Worm (Caenorhabditis elegans) whole organism, young adult: ENCODE data around the gene dpy-18.
A peak's percentile ranks its signal among the peaks of the same experiment; 100 is the strongest.

Experiments used
- B0336.3 ChIP-seq: fragments of 200-800 bp; sonication (Bioruptor generic); IDR thresholded peaks from 2 replicates; pipeline ENCODE4 v1.3.6; 2022; ENCODE audit warnings: missing genetic modification characterization, missing compliant biosample characterization
- F23B12.7 ChIP-seq: sonication (generic microtip); optimal IDR thresholded peaks from 2 replicates; lab custom pipeline; 2017; ENCODE audit warnings: missing genetic modification characterization, mild to moderate bottlenecking, missing compliant biosample characterization, antibody characterized with exemption, moderate library complexity; ENCODE audit not compliant: insufficient read depth
- F33H1.4 ChIP-seq: fragments of 200-800 bp; sonication (Bioruptor generic); IDR thresholded peaks from 2 replicates; pipeline ENCODE4 v1.3.6; 2022; ENCODE audit warnings: missing genetic modification reagents, missing genetic modification characterization, missing compliant biosample characterization
- Y67H2A.10 ChIP-seq: fragments of 200-800 bp; sonication (Bioruptor generic); conservative IDR thresholded peaks from 2 replicates; pipeline ENCODE4 v1.3.6; 2022; ENCODE audit warnings: missing genetic modification reagents, missing genetic modification characterization, missing compliant biosample characterization
- Y79H2A.3 ChIP-seq: fragments of 200-800 bp; sonication (Bioruptor generic); conservative IDR thresholded peaks from 2 replicates; pipeline ENCODE4 v1.3.6; 2022; ENCODE audit warnings: missing genetic modification reagents, missing genetic modification characterization, missing compliant biosample characterization
- akir-1 ChIP-seq: fragments of 200-800 bp; sonication (Bioruptor generic); optimal IDR thresholded peaks from 2 replicates; lab custom pipeline; 2018; ENCODE audit warnings: mild to moderate bottlenecking, missing genetic modification characterization, moderate library complexity, missing compliant biosample characterization
- ama-1 ChIP-seq, 3 experiments: fragments of 150-350 bp in 1 of 3; sonication (generic microtip) in 2 of 3; optimal IDR thresholded peaks; 2 replicates each; lab custom pipeline; 2014 to 2018; ENCODE audit warnings: missing biosample characterization in 2 of 3, missing genetic modification characterization in 2 of 3, missing genetic modification reagents in 2 of 3
- aptf-2 ChIP-seq: fragments of 200-800 bp; sonication (Bioruptor generic); conservative IDR thresholded peaks from 2 replicates; pipeline ENCODE4 v1.3.6; 2022; ENCODE audit warnings: missing genetic modification reagents, missing genetic modification characterization, missing compliant biosample characterization
- bed-1 ChIP-seq: fragments of 200-800 bp; sonication (Bioruptor generic); IDR thresholded peaks from 2 replicates; pipeline ENCODE4 v1.3.6; 2022; ENCODE audit warnings: missing genetic modification reagents, missing genetic modification characterization, missing compliant biosample characterization
- ccch-3 ChIP-seq: fragments of 200-800 bp; sonication (Bioruptor generic); optimal IDR thresholded peaks from 2 replicates; lab custom pipeline; 2018; ENCODE audit warnings: mild to moderate bottlenecking, missing genetic modification characterization, missing compliant biosample characterization
- ceh-100 ChIP-seq: fragments of 200-800 bp; sonication (Bioruptor generic); IDR thresholded peaks from 2 replicates; pipeline ENCODE4 v1.3.6; 2022; ENCODE audit warnings: missing genetic modification reagents, missing genetic modification characterization, missing compliant biosample characterization
- ceh-58 ChIP-seq: fragments of 200-800 bp; sonication (Bioruptor generic); IDR thresholded peaks from 2 replicates; pipeline ENCODE4 v1.3.6; 2022; ENCODE audit warnings: missing genetic modification characterization, missing compliant biosample characterization
- ceh-79 ChIP-seq: sonication (generic microtip); optimal IDR thresholded peaks from 2 replicates; lab custom pipeline; 2017; ENCODE audit warnings: mild to moderate bottlenecking, missing genetic modification characterization, missing compliant biosample characterization
- ceh-91 ChIP-seq: fragments of 200-800 bp; sonication (Bioruptor generic); IDR thresholded peaks from 2 replicates; pipeline ENCODE4 v1.3.6; 2022; ENCODE audit warnings: missing genetic modification reagents, missing genetic modification characterization, missing compliant biosample characterization
- dox-1 ChIP-seq: fragments of 200-800 bp; sonication (Bioruptor generic); IDR thresholded peaks from 2 replicates; pipeline ENCODE4 v1.3.6; 2022; ENCODE audit warnings: missing genetic modification reagents, missing genetic modification characterization, missing compliant biosample characterization
- efl-1 ChIP-seq: fragments of 150-350 bp; optimal IDR thresholded peaks from 2 replicates; lab custom pipeline; 2014; ENCODE audit warnings: missing biosample characterization, missing genetic modification reagents, missing genetic modification characterization
- egl-18 ChIP-seq: fragments of 200-800 bp; sonication (Bioruptor generic); IDR thresholded peaks from 2 replicates; pipeline ENCODE4 v1.3.6; 2022; ENCODE audit warnings: missing genetic modification reagents, missing genetic modification characterization, missing compliant biosample characterization
- egl-44 ChIP-seq: fragments of 200-800 bp; sonication (Bioruptor generic); IDR thresholded peaks from 2 replicates; pipeline ENCODE4 v1.3.6; 2022; ENCODE audit warnings: missing genetic modification reagents, missing genetic modification characterization, missing compliant biosample characterization
- egrh-3 ChIP-seq: fragments of 200-800 bp; sonication (Bioruptor generic); IDR thresholded peaks from 2 replicates; pipeline ENCODE4 v1.3.6; 2022; ENCODE audit warnings: missing genetic modification reagents, missing genetic modification characterization, missing compliant biosample characterization
- ekl-4 ChIP-seq: fragments of 200-800 bp; sonication (Bioruptor generic); IDR thresholded peaks from 2 replicates; pipeline ENCODE4 v1.3.6; 2022; ENCODE audit warnings: missing genetic modification reagents, missing genetic modification characterization, missing compliant biosample characterization
- ets-4 ChIP-seq: fragments of 200-800 bp; sonication (Bioruptor generic); optimal IDR thresholded peaks from 2 replicates; lab custom pipeline; 2018; ENCODE audit warnings: mild to moderate bottlenecking, missing genetic modification characterization, missing compliant biosample characterization
- fkh-3 ChIP-seq: sonication (generic microtip); optimal IDR thresholded peaks from 2 replicates; lab custom pipeline; 2016; ENCODE audit warnings: mild to moderate bottlenecking, missing genetic modification characterization, missing compliant biosample characterization
- him-1 ChIP-seq: sonication (generic microtip); optimal IDR thresholded peaks from 2 replicates; lab custom pipeline; 2016; ENCODE audit warnings: missing genotype, missing genetic modification reagents, missing genetic modification characterization, missing compliant biosample characterization
- hlh-12 ChIP-seq: sonication (generic microtip); optimal IDR thresholded peaks from 2 replicates; lab custom pipeline; 2016; ENCODE audit warnings: missing genetic modification characterization, missing compliant biosample characterization
- lag-1 ChIP-seq: fragments of 200-800 bp; sonication (Bioruptor generic); IDR thresholded peaks from 2 replicates; pipeline ENCODE4 v1.3.6; 2022; ENCODE audit warnings: missing genetic modification reagents, missing genetic modification characterization, missing compliant biosample characterization
- let-526 ChIP-seq: fragments of 200-800 bp; sonication (Bioruptor generic); IDR thresholded peaks from 2 replicates; pipeline ENCODE4 v1.3.6; 2022; ENCODE audit warnings: missing genetic modification reagents, missing genetic modification characterization, missing compliant biosample characterization
- lin-40 ChIP-seq: sonication (generic microtip); optimal IDR thresholded peaks from 2 replicates; lab custom pipeline; 2016; ENCODE audit warnings: missing genetic modification characterization, mild to moderate bottlenecking, missing compliant biosample characterization, missing genotype, missing genetic modification reagents
- lsl-1 ChIP-seq: fragments of 200-800 bp; sonication (Bioruptor generic); optimal IDR thresholded peaks from 2 replicates; lab custom pipeline; 2018; ENCODE audit warnings: mild to moderate bottlenecking, missing genetic modification characterization, moderate library complexity, missing compliant biosample characterization
- madf-3 ChIP-seq: fragments of 200-800 bp; sonication (Bioruptor generic); IDR thresholded peaks from 2 replicates; pipeline ENCODE4 v1.3.6; 2022; ENCODE audit warnings: missing genetic modification reagents, missing genetic modification characterization, missing compliant biosample characterization
- madf-6 ChIP-seq: fragments of 200-800 bp; sonication (Bioruptor generic); IDR thresholded peaks from 2 replicates; pipeline ENCODE4 v1.3.6; 2022; ENCODE audit warnings: missing genetic modification reagents, missing genetic modification characterization, missing compliant biosample characterization
- madf-8 ChIP-seq: fragments of 200-800 bp; sonication (Bioruptor generic); conservative IDR thresholded peaks from 2 replicates; pipeline ENCODE4 v1.3.6; 2022; ENCODE audit warnings: missing genetic modification reagents, missing genetic modification characterization, missing compliant biosample characterization
- mel-28 ChIP-seq: sonication (generic microtip); optimal IDR thresholded peaks from 2 replicates; lab custom pipeline; 2016; ENCODE audit warnings: borderline replicate concordance, mild to moderate bottlenecking, missing genetic modification characterization, missing compliant biosample characterization
- nhr-90 ChIP-seq: sonication (generic microtip); optimal IDR thresholded peaks from 2 replicates; lab custom pipeline; 2016; ENCODE audit warnings: missing genotype, mild to moderate bottlenecking, missing genetic modification characterization, missing compliant biosample characterization
- pbrm-1 ChIP-seq: fragments of 200-800 bp; sonication (Bioruptor generic); IDR thresholded peaks from 2 replicates; pipeline ENCODE4 v1.3.6; 2022; ENCODE audit warnings: missing genetic modification reagents, missing genetic modification characterization, missing compliant biosample characterization
- rpc-1 ChIP-seq, 2 experiments: fragments of 150-350 bp in 1 of 2; sonication (generic microtip) in 1 of 2; optimal IDR thresholded peaks; 2 replicates each; lab custom pipeline; 2014 to 2018; ENCODE audit warnings: missing biosample characterization in 1 of 2, missing genetic modification characterization in 1 of 2, missing genetic modification reagents in 1 of 2, missing genotype in 1 of 2
- snpc-3.4 ChIP-seq: sonication (generic microtip); optimal IDR thresholded peaks from 2 replicates; lab custom pipeline; 2017; ENCODE audit warnings: missing genetic modification characterization, mild to moderate bottlenecking, missing compliant biosample characterization, antibody characterized with exemption, moderate library complexity, missing genotype, missing genetic modification reagents
- snpc-4 ChIP-seq, 5 experiments: fragments of 150-350 bp in 1 of 5; sonication (generic microtip) in 4 of 5; optimal IDR thresholded peaks; 2 replicates each; lab custom pipeline; 2014 to 2018; ENCODE audit warnings: missing genetic modification characterization in 5 of 5, missing biosample characterization in 3 of 5, antibody characterized with exemption in 2 of 5, mild to moderate bottlenecking in 2 of 5, missing compliant biosample characterization in 2 of 5, missing genotype in 2 of 5, moderate library complexity in 2 of 5, missing genetic modification reagents in 1 of 5
- somi-1 ChIP-seq: fragments of 200-800 bp; sonication (Bioruptor generic); optimal IDR thresholded peaks from 2 replicates; lab custom pipeline; 2018; ENCODE audit warnings: mild to moderate bottlenecking, missing genetic modification characterization, missing compliant biosample characterization
- tlf-1 ChIP-seq: fragments of 200-800 bp; sonication (Bioruptor generic); optimal IDR thresholded peaks from 2 replicates; lab custom pipeline; 2018; ENCODE audit warnings: mild to moderate bottlenecking, missing genetic modification characterization, missing compliant biosample characterization
- unc-62 ChIP-seq: fragments of 150-350 bp; optimal IDR thresholded peaks from 2 replicates; lab custom pipeline; 2014; ENCODE audit warnings: missing biosample characterization, missing genetic modification reagents, missing genetic modification characterization
- ztf-18 ChIP-seq: sonication (generic microtip); optimal IDR thresholded peaks from 2 replicates; lab custom pipeline; 2016; ENCODE audit warnings: missing genotype, mild to moderate bottlenecking, missing genetic modification characterization, missing compliant biosample characterization
- ztf-26 ChIP-seq: sonication (generic microtip); optimal IDR thresholded peaks from 2 replicates; lab custom pipeline; 2017; ENCODE audit warnings: missing genetic modification characterization, missing compliant biosample characterization

dpy-18 gene

ce11 chrIII:11393162-11393561 is 15.4 kb upstream of the dpy-18 start, which contains the start of gene nlp-21:
Gene nlp-21, minus strand, starts transcription at chrIII:11393262.
- no peak for TF ChIP-seq hlh-12
- TF ChIP-seq somi-1 (GFP tag; lab: Kevin White, UChicago) = no peak
- TF ChIP-seq efl-1 (GFP tag; lab: Kevin White, UChicago) = no peak
- TF ChIP-seq B0336.3 (GFP tag; lab: Robert Waterston, UW) = no peak
- TF ChIP-seq unc-62 (GFP tag; lab: Kevin White, UChicago) = no peak
- no peak for TF ChIP-seq Y67H2A.10
- TF ChIP-seq ztf-26 (tag; lab: Kevin White, UChicago) = no peak
- no peak for TF ChIP-seq F33H1.4
- TF ChIP-seq dox-1 (GFP tag; lab: Robert Waterston, UW) = no peak
- no peak for TF ChIP-seq lag-1 (GFP tag; lab: Robert Waterston, UW)
- no peak for TF ChIP-seq him-1
- no peak for TF ChIP-seq ceh-100 (GFP tag; lab: Robert Waterston, UW)
- TF ChIP-seq ccch-3 (GFP tag; lab: Kevin White, UChicago) = no peak
- TF ChIP-seq ceh-91 (GFP tag; lab: Robert Waterston, UW) = no peak
- TF ChIP-seq lin-40 (tag; lab: Kevin White, UChicago) = no peak
- no peak for TF ChIP-seq snpc-4 (GFP tag; optimal IDR thresholded peaks at IDR 0.05; lab: Kevin White, UChicago)
- TF ChIP-seq snpc-4 (tag; optimal IDR thresholded peaks at IDR 0.05; lab: Kevin White, UChicago) = no peak
- TF ChIP-seq ztf-18 (tag; lab: Kevin White, UChicago) = no peak

- no peak for TF ChIP-seq madf-8 (GFP tag; lab: Robert Waterston, UW)
- TF ChIP-seq mel-28 (tag; lab: Kevin White, UChicago) = no peak
- TF ChIP-seq F23B12.7 = no peak
- TF ChIP-seq egl-18 (GFP tag; lab: Robert Waterston, UW) = no peak
- no peak for TF ChIP-seq snpc-3.4 (tag; lab: Kevin White, UChicago)
- no peak for TF ChIP-seq pbrm-1 (GFP tag; lab: Robert Waterston, UW)
- TF ChIP-seq lsl-1 (GFP tag; lab: Kevin White, UChicago) = no peak
- TF ChIP-seq ceh-58 (GFP tag; lab: Robert Waterston, UW) = no peak
- no peak for TF ChIP-seq akir-1 (GFP tag; lab: Kevin White, UChicago)
Observed at ce11 chrIII:11392740-11393139, 15.0 kb upstream of the dpy-18 start.

ce11 chrIII:11391601-11392520 is 14.1 kb upstream of the dpy-18 start:
- TF ChIP-seq nhr-90 (tag; lab: Kevin White, UChicago) (no peak), tlf-1 (GFP tag; lab: Kevin White, UChicago) (no peak), B0336.3 (GFP tag; lab: Robert Waterston, UW) (no peak), egl-44 (GFP tag; lab: Robert Waterston, UW) (0 out of 2 replicates have a peak, but pooled peaks have one; percentile 29), madf-6 (GFP tag; lab: Robert Waterston, UW) (0 out of 2 replicates have a peak, but pooled peaks have one; percentile 10), lsl-1 (GFP tag; lab: Kevin White, UChicago) (no peak)

ce11 chrIII:11390832-11391231 is 13.1 kb upstream of the dpy-18 start:
- TF ChIP-seq rpc-1 (optimal IDR thresholded peaks at IDR 0.05; lab: Kevin White, UChicago) (no peak), rpc-1 (tag; optimal IDR thresholded peaks at IDR 0.05; lab: Kevin White, UChicago) (no peak), ekl-4 (no peak), Y79H2A.3 (GFP tag; lab: Robert Waterston, UW) (no peak), ceh-79 (tag; lab: Kevin White, UChicago) (no peak), fkh-3 (tag; lab: Kevin White, UChicago) (no peak), madf-3 (no peak), ama-1 (optimal IDR thresholded peaks at IDR 0.05; lab: Kevin White, UChicago) (no peak), ama-1 (GFP tag; optimal IDR thresholded peaks at IDR 0.05; lab: Kevin White, UChicago) (no peak), ets-4 (GFP tag; lab: Kevin White, UChicago) (no peak), bed-1 (GFP tag; lab: Robert Waterston, UW) (no peak), ccch-3 (GFP tag; lab: Kevin White, UChicago) (no peak), egrh-3 (GFP tag; lab: Robert Waterston, UW) (no peak), let-526 (GFP tag; lab: Robert Waterston, UW) (no peak), aptf-2 (no peak)
